Worm (Caenorhabditis elegans): Measurements from ENCODE around the gene ttbk-4.
"Not testable (repeated sequence)": the region's sequence is repeated elsewhere in the genome, so short reads cannot be mapped to it uniquely, and the experiment has no call there.

The ttbk-4 gene

ce11 chrIV:10033053-10033452 is 41.9 kb downstream of the ttbk-4 start, which contains the start of gene F44D12.6:
F44D12.6 (plus strand) TSS chrIV:10033353.
- TF ChIP-seq aptf-3 (GFP tag; IDR thresholded peaks at IDR 0.05) (no peak), K12H6.12 (tag; optimal IDR thresholded peaks at IDR 0.05) (no peak), nfya-2 (GFP tag; IDR thresholded peaks at IDR 0.05) (no peak), ceh-58 (GFP tag; IDR thresholded peaks at IDR 0.05) (no peak), madf-10 (tag; optimal IDR thresholded peaks at IDR 0.05) (no peak), athp-1 (tag; optimal IDR thresholded peaks at IDR 0.05) (no peak), atf-7 (tag; optimal IDR thresholded peaks at IDR 0.05) (no peak), rpc-1 (optimal IDR thresholded peaks at IDR 0.05) (no peak), rpc-1 (tag; optimal IDR thresholded peaks at IDR 0.05) (no peak), akir-1 (GFP tag; optimal IDR thresholded peaks at IDR 0.05) (no peak), snpc-4 (GFP tag; optimal IDR thresholded peaks at IDR 0.05) (no peak), snpc-4 (tag; optimal IDR thresholded peaks at IDR 0.05) (no peak), ekl-4 (GFP tag; IDR thresholded peaks at IDR 0.05) (no peak), let-607 (tag; optimal IDR thresholded peaks at IDR 0.05) (no peak), tlf-1 (GFP tag; optimal IDR thresholded peaks at IDR 0.05) (no peak), gei-17 (GFP tag; optimal IDR thresholded peaks at IDR 0.05) (no peak), somi-1 (GFP tag; optimal IDR thresholded peaks at IDR 0.05) (no peak), dpl-1 (GFP tag; optimal IDR thresholded peaks at IDR 0.05) (no peak), F39B2.1 (GFP tag; IDR thresholded peaks at IDR 0.05) (no peak)

ce11 chrIV:10028779-10029178 is 46.2 kb downstream of the ttbk-4 start, which contains the start of the genes F44D12.16 and msd-2:
F44D12.16 (plus strand) TSS chrIV:10029079.
msd-2 (plus strand) TSS chrIV:10029083.
- not testable (repeated sequence) for TF ChIP-seq F23B12.7 (tag; optimal IDR thresholded peaks at IDR 0.05; ENCODE audit: insufficient read depth); bed-1 (GFP tag; IDR thresholded peaks at IDR 0.05); rpc-1 (optimal IDR thresholded peaks at IDR 0.05); rpc-1 (tag; optimal IDR thresholded peaks at IDR 0.05)

ce11 chrIV:10027566-10027965 is 47.4 kb downstream of the ttbk-4 start, which contains the start of gene gipc-2:
gipc-2 (minus strand) TSS chrIV:10027666.
- TF ChIP-seq akir-1 (GFP tag; optimal IDR thresholded peaks at IDR 0.05) (no peak), F10E7.11 (tag; optimal IDR thresholded peaks at IDR 0.05) (no peak), snpc-3.4 (tag; optimal IDR thresholded peaks at IDR 0.05) (no peak), hlh-26 (GFP tag; conservative IDR thresholded peaks at IDR 0.05) (no peak), nhr-90 (tag; optimal IDR thresholded peaks at IDR 0.05) (no peak), ceh-40 (GFP tag; IDR thresholded peaks at IDR 0.05) (no peak)

- TF ChIP-seq ceh-27 (GFP tag; optimal IDR thresholded peaks at IDR 0.05), result no peak
- peak; percentile 71 for TF ChIP-seq snpc-1.1 (tag; optimal IDR thresholded peaks at IDR 0.05; ENCODE audit: insufficient read depth)
- no peak for TF ChIP-seq fkh-3 (tag; optimal IDR thresholded peaks at IDR 0.05)
- peak; percentile 54 for TF ChIP-seq pbrm-1 (GFP tag; IDR thresholded peaks at IDR 0.05)
- no peak for TF ChIP-seq nhr-120 (GFP tag; IDR thresholded peaks at IDR 0.05)
- TF ChIP-seq egrh-3 (GFP tag; IDR thresholded peaks at IDR 0.05), result no peak
- peak; percentile 51 for TF ChIP-seq hmg-1.2 (GFP tag; IDR thresholded peaks at IDR 0.05)
- no peak for TF ChIP-seq snpc-4 (GFP tag; optimal IDR thresholded peaks at IDR 0.05)
- peak in 2 of 4 experiments; percentile 62 to 85 for TF ChIP-seq snpc-4 (tag; optimal IDR thresholded peaks at IDR 0.05)
These were observed 48.8 kb downstream of the ttbk-4 start for ce11 chrIV:10026129-10026528.

All from whole organism, young adult.